Fruit fly (Drosophila melanogaster): ENCODE measurements around the gene Fuca.
A peak's percentile ranks its signal among the peaks of the same experiment; 100 is the strongest.

Fuca gene

DNA sequence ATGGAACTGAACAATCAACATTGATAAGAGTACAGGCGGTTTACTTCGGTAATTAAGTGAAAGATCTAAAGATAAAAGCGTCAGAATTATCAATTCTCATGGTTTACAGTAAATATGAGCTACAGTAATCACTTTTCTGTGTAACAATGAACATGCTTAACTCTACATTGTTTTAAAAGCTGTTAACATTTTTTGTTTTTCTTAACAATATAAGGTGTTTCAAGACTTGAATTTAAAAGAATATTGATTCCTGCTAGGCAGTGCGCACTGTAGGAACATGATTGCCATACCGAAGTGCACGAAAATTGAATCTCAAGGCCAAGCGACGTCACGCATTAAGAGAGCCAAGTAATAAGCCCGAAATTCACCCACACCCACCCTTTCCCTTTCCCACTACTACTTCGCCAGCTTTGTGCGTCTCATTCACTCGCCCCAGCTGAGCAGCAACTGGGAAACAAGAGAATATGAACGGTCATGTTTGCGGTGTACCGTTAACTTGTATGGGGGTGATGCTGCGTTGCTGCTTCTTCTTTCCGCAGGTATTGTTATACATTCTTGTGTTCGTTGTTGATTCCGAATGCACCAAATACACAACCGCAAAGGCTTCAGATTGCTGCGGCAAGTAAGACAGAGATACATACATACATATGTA lies 31.2 kb downstream of the Fuca start (continued):
- TF ChIP-seq Hr51 (GFP tag; optimal IDR thresholded peaks at IDR 0.05): peak in 1 of 2 experiments; percentile 72
- TF ChIP-seq jing (GFP tag; optimal IDR thresholded peaks at IDR 0.05): peak; percentile 28
- peak; percentile 64 for TF ChIP-seq esg (GFP tag; conservative IDR thresholded peaks at IDR 0.05)
- no peak for TF ChIP-seq gfzf (GFP tag; optimal IDR thresholded peaks at IDR 0.05)
- peak; percentile 70; the same call in 1 of the 2 replicates for TF ChIP-seq ttk (GFP tag; IDR thresholded peaks at IDR 0.05)
- peak; percentile 1 for TF ChIP-seq CG15696 (tag; optimal IDR thresholded peaks at IDR 0.05)
- TF ChIP-seq CG12155 (GFP tag; optimal IDR thresholded peaks at IDR 0.05): peak; percentile 59
- peak; percentile 21 for TF ChIP-seq oc (tag; optimal IDR thresholded peaks at IDR 0.05)
- TF ChIP-seq Ets65A (GFP tag): no peak
- peak; percentile 59; the same call in 1 of the 2 replicates for TF ChIP-seq chm (GFP tag; IDR thresholded peaks at IDR 0.05)
- no peak for TF ChIP-seq slou (GFP tag; optimal IDR thresholded peaks at IDR 0.05)
- peak; percentile 79 for TF ChIP-seq CG15269 (tag; optimal IDR thresholded peaks at IDR 0.05)
- no peak for TF ChIP-seq Fer2 (tag; optimal IDR thresholded peaks at IDR 0.05)
- peak; percentile 5 for TF ChIP-seq nom (GFP tag; optimal IDR thresholded peaks at IDR 0.05)
- no peak for TF ChIP-seq sna (GFP tag; IDR thresholded peaks at IDR 0.05; ENCODE audit: partially characterized antibody)
- no peak for TF ChIP-seq Spps (tag; optimal IDR thresholded peaks at IDR 0.05)
- no peak for TF ChIP-seq sqz (GFP tag; optimal IDR thresholded peaks at IDR 0.05)
- peak; percentile 57 for TF ChIP-seq pros (GFP tag; optimal IDR thresholded peaks at IDR 0.05)
- no peak for TF ChIP-seq toy (GFP tag; IDR thresholded peaks at IDR 0.05)
- TF ChIP-seq dm (GFP tag; optimal IDR thresholded peaks at IDR 0.05): no peak
- TF ChIP-seq CG14710 (tag; optimal IDR thresholded peaks at IDR 0.05): peak; percentile 34
- TF ChIP-seq CoRest (tag; optimal IDR thresholded peaks at IDR 0.05): peak; percentile 70
- peak; percentile 56; the same call in 1 of the 2 replicates for TF ChIP-seq CG6689 (GFP tag; IDR thresholded peaks at IDR 0.05)
- TF ChIP-seq CG6254 (GFP tag; optimal IDR thresholded peaks at IDR 0.05): no peak
- TF ChIP-seq so (GFP tag; IDR thresholded peaks at IDR 0.05): peak; percentile 67; the same call in 2 of the 3 replicates
- TF ChIP-seq pita (GFP tag; optimal IDR thresholded peaks at IDR 0.05): no peak
- TF ChIP-seq Nf-YC (tag; optimal IDR thresholded peaks at IDR 0.05): peak; percentile 20
- TF ChIP-seq mirr (GFP tag; optimal IDR thresholded peaks at IDR 0.05): peak; percentile 31
- peak; percentile 39 for TF ChIP-seq ftz-f1 (GFP tag; optimal IDR thresholded peaks at IDR 0.05)
- TF ChIP-seq Atf-2 (GFP tag; optimal IDR thresholded peaks at IDR 0.05): peak; percentile 63
- peak; percentile 17 for TF ChIP-seq pnt (GFP tag; optimal IDR thresholded peaks at IDR 0.05)
- TF ChIP-seq pum (GFP tag; optimal IDR thresholded peaks at IDR 0.05): peak; percentile 14
- TF ChIP-seq al (GFP tag; IDR thresholded peaks at IDR 0.05): peak; percentile 14; the same call in 1 of the 2 replicates
- TF ChIP-seq Opbp (GFP tag; IDR thresholded peaks at IDR 0.05; ENCODE audit: partially characterized antibody): no peak
- peak; percentile 74 for TF ChIP-seq CG7839 (tag; optimal IDR thresholded peaks at IDR 0.05)
- peak; percentile 25; the same call in 1 of the 2 replicates for TF ChIP-seq crol (GFP tag; IDR thresholded peaks at IDR 0.05)
- TF ChIP-seq tna (GFP tag; IDR thresholded peaks at IDR 0.05; ENCODE audit: partially characterized antibody): no peak
- TF ChIP-seq CG11247 (GFP tag; IDR thresholded peaks at IDR 0.05): peak; percentile 54; the same call in 1 of the 2 replicates
- peak; percentile 46; the same call in 1 of the 2 replicates for TF ChIP-seq wdn (GFP tag; IDR thresholded peaks at IDR 0.05)

DNA sequence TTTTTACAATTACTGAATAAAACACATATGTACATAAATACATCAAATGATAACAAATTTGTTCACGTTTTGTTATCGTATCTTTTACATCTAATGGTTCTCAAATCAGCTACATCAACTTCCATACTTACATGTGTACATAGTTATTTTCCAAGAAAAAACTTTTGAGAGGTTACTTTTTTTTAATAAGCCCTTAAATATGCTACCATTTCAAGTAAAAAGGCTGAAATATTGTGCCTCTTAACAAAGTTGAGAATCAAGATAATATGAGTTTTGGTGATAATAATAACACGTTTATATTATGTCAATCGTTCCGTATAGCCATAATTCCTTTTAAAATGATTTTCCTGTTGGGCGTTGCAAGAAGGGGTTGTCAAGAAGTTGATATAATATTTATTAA lies 32.0 kb downstream of the Fuca start:
- TF ChIP-seq CG30431 (GFP tag; optimal IDR thresholded peaks at IDR 0.05) (no peak), CG6791 (GFP tag; IDR thresholded peaks at IDR 0.05; ENCODE audit: partially characterized antibody) (no peak), nmo (GFP tag; optimal IDR thresholded peaks at IDR 0.05) (no peak), stc (GFP tag; IDR thresholded peaks at IDR 0.05) (no peak), btn (GFP tag; optimal IDR thresholded peaks at IDR 0.05) (no peak), Kr (GFP tag; optimal IDR thresholded peaks at IDR 0.05) (no peak), nerfin-2 (GFP tag; IDR thresholded peaks at IDR 0.05; ENCODE audit: partially characterized antibody) (no peak), sens (GFP tag) (peak; percentile 24), grn (GFP tag; optimal IDR thresholded peaks at IDR 0.05) (peak; percentile 55), gcm (GFP tag; optimal IDR thresholded peaks at IDR 0.05) (no peak), Deaf1 (tag; optimal IDR thresholded peaks at IDR 0.05) (no peak), CG6689 (GFP tag; IDR thresholded peaks at IDR 0.05) (no peak)
